Fruit fly (Drosophila melanogaster): ENCODE results near the gene Nepl17.

Gene Nepl17

DNA sequence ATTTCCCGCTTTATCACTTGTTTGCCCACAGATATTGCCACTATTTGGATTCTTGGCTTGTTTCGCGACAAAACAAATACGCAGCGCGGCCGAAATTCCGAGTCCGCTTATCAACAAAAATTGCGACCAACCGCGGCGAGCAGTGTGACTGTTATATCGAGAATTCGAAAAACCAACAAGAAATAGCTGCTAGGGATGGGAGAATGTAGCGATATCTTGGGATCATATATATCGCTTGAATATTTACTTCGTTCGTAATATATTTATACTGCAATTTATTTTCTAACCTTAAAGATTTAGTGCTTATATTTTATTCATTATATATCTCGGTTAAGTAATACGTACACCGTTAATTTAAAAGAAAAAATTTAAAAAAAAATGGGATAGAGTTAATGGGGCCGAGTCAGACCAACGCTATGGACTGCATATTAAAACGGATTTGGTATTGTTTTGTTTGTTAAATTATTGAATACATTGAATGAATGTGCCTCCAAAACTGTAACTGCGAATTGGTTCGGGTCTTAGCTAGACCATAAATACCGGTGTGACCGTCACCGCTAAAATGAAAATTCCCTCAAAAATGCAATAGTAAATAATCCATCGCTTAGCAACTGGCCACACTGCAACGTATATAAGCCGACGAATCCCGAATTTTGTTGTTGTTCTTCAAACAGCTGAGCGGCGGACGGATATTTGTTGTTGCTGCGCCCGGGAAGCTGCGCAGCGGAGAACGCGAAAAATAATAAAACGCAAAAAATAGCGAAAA lies 27.9 kb upstream of the Nepl17 start, which contains the start of the genes Apc and spg (continued):
- TF ChIP-seq CG3407 (GFP tag; optimal IDR thresholded peaks at IDR 0.05) (peak; percentile 57), CG31388 (GFP tag; optimal IDR thresholded peaks at IDR 0.05) (no peak), Sin3A (optimal IDR thresholded peaks at IDR 0.05) (peak; percentile 58), CG2875 (GFP tag; optimal IDR thresholded peaks at IDR 0.05) (peak; percentile 48), CG16779 (GFP tag; IDR thresholded peaks at IDR 0.05) (no peak), sc (optimal IDR thresholded peaks at IDR 0.05) (no peak), sc (GFP tag; optimal IDR thresholded peaks at IDR 0.05) (no peak), CG8089 (GFP tag; optimal IDR thresholded peaks at IDR 0.05) (peak; percentile 25), Poxn (GFP tag; IDR thresholded peaks at IDR 0.05) (no peak), CG9817 (tag; optimal IDR thresholded peaks at IDR 0.05) (peak; percentile 2), her (GFP tag; optimal IDR thresholded peaks at IDR 0.05) (peak; percentile 34), CG7372 (GFP tag; IDR thresholded peaks at IDR 0.05) (no peak), Ets65A (GFP tag) (peak; percentile 84), CG2116 (GFP tag; optimal IDR thresholded peaks at IDR 0.05) (peak; percentile 49), CG10431 (GFP tag; optimal IDR thresholded peaks at IDR 0.05) (no peak), kah (GFP tag; optimal IDR thresholded peaks at IDR 0.05) (peak; percentile 35), seq (GFP tag; IDR thresholded peaks at IDR 0.05) (0 out of 2 replicates have a peak, but pooled peaks have one; percentile 40), tup (GFP tag; optimal IDR thresholded peaks at IDR 0.05) (no peak), onecut (GFP tag; IDR thresholded peaks at IDR 0.05) (no peak), nau (GFP tag; optimal IDR thresholded peaks at IDR 0.05) (peak; percentile 40), CG43689 (GFP tag; IDR thresholded peaks at IDR 0.05) (no peak), Hey (tag; optimal IDR thresholded peaks at IDR 0.05) (peak; percentile 23), nmo (GFP tag; optimal IDR thresholded peaks at IDR 0.05) (peak; percentile 71), CG7556 (GFP tag; optimal IDR thresholded peaks at IDR 0.05) (no peak), sim (GFP tag; IDR thresholded peaks at IDR 0.05) (no peak), tap (tag; optimal IDR thresholded peaks at IDR 0.05) (no peak), Aef1 (GFP tag; IDR thresholded peaks at IDR 0.05) (peak; percentile 77), crp (GFP tag; optimal IDR thresholded peaks at IDR 0.05) (peak; percentile 11 to 85), repo (GFP tag; optimal IDR thresholded peaks at IDR 0.05) (no peak), CG8281 (tag; optimal IDR thresholded peaks at IDR 0.05) (no peak), ci (GFP tag; IDR thresholded peaks at IDR 0.05) (peak; percentile 86), hbn (GFP tag; IDR thresholded peaks at IDR 0.05; ENCODE audit: partially characterized antibody) (peak; percentile 61), CG6791 (GFP tag; IDR thresholded peaks at IDR 0.05; ENCODE audit: partially characterized antibody) (peak; percentile 39; the same call in 1 of the 3 replicates), lab (GFP tag; optimal IDR thresholded peaks at IDR 0.05) (peak; percentile 66), CG2199 (GFP tag; IDR thresholded peaks at IDR 0.05) (0 out of 3 replicates have a peak, but pooled peaks have one; percentile 44), CG4707 (GFP tag; optimal IDR thresholded peaks at IDR 0.05) (peak; percentile 71), CG4404 (GFP tag; IDR thresholded peaks at IDR 0.05) (no peak), Eip74EF (GFP tag; optimal IDR thresholded peaks at IDR 0.05) (peak in 1 of 2 experiments; percentile 8), cato (GFP tag; optimal IDR thresholded peaks at IDR 0.05; ENCODE audit: borderline replicate concordance) (peak; percentile 37), Elba2 (GFP tag; optimal IDR thresholded peaks at IDR 0.05) (no peak), CG15514 (GFP tag; optimal IDR thresholded peaks at IDR 0.05) (peak; percentile 64), ash1 (GFP tag; optimal IDR thresholded peaks at IDR 0.05) (peak; percentile 29), sd (tag; optimal IDR thresholded peaks at IDR 0.05) (peak; percentile 93), wdn (GFP tag; IDR thresholded peaks at IDR 0.05) (0 out of 2 replicates have a peak, but pooled peaks have one; percentile 8), Mrtf (GFP tag; IDR thresholded peaks at IDR 0.05) (no peak; the same call in 2 of the 3 replicates), Dref (GFP tag; IDR thresholded peaks at IDR 0.05) (no peak; the same call in 1 of the 2 replicates), ac (GFP tag; optimal IDR thresholded peaks at IDR 0.05) (peak; percentile 8), CG6683 (GFP tag; optimal IDR thresholded peaks at IDR 0.05) (no peak), C15 (GFP tag; IDR thresholded peaks at IDR 0.05) (no peak; the same call in 2 of the 3 replicates)
